Worm (Caenorhabditis elegans): Measurements from ENCODE around the gene nhr-31.

- TF ChIP-seq egl-44 (GFP tag; IDR thresholded peaks at IDR 0.05), result no peak
- no peak for TF ChIP-seq K12H6.12 (tag; optimal IDR thresholded peaks at IDR 0.05)
- TF ChIP-seq fkh-3 (tag; optimal IDR thresholded peaks at IDR 0.05), result no peak
- TF ChIP-seq B0019.2 (GFP tag; conservative IDR thresholded peaks at IDR 0.05), result no peak
- no peak for TF ChIP-seq sdz-38 (tag; optimal IDR thresholded peaks at IDR 0.05)
- TF ChIP-seq ets-4 (GFP tag; optimal IDR thresholded peaks at IDR 0.05), result no peak
- peak; percentile 51 for TF ChIP-seq snpc-1.1 (tag; optimal IDR thresholded peaks at IDR 0.05; ENCODE audit: insufficient read depth)
- TF ChIP-seq ceh-58 (GFP tag; IDR thresholded peaks at IDR 0.05), result no peak
- no peak for TF ChIP-seq lsy-27 (tag; optimal IDR thresholded peaks at IDR 0.05; ENCODE audit: borderline replicate concordance, insufficient read depth)
These were observed 46.2 kb upstream of the nhr-31 start for ce11 chrIV:8075516-8075915.

Data from whole organism, young adult.